Fruit fly (Drosophila melanogaster): Measurements from ENCODE around the gene CG17568.

dm6 chr2L:19200211-19200610 lies 18.7 kb upstream of the CG17568 start:
- TF ChIP-seq psq (optimal IDR thresholded peaks at IDR 0.05) (no peak), h (optimal IDR thresholded peaks at IDR 0.05) (no peak), insv (optimal IDR thresholded peaks at IDR 0.05) (no peak), Myc (optimal IDR thresholded peaks at IDR 0.05) (no peak), Sin3A (optimal IDR thresholded peaks at IDR 0.05) (no peak)
